Fruit fly (Drosophila melanogaster) whole organism, prepupa: ENCODE results near the gene Vps33B.

Experiments used
- Blimp-1 ChIP-seq: fragments of 200-800 bp; sonication (Bioruptor generic); optimal IDR thresholded peaks from 3 replicates; lab custom pipeline; 2017; ENCODE audit warnings: missing biosample characterization, missing genetic modification characterization, mild to moderate bottlenecking, moderate library complexity, missing genetic modification reagents
- CG10631 ChIP-seq: fragments of 200-800 bp; sonication (Bioruptor generic); optimal IDR thresholded peaks from 2 replicates; lab custom pipeline; 2016; ENCODE audit warnings: missing biosample characterization, missing genetic modification characterization
- CG11762 ChIP-seq: fragments of 200-800 bp; sonication (Bioruptor generic); optimal IDR thresholded peaks from 3 replicates; lab custom pipeline; 2016; ENCODE audit warnings: missing biosample characterization, missing genetic modification characterization; ENCODE audit not compliant: insufficient read depth
- CG11902 ChIP-seq: fragments of 200-800 bp; sonication (Bioruptor generic); optimal IDR thresholded peaks from 3 replicates; lab custom pipeline; 2016; ENCODE audit warnings: missing biosample characterization, missing genetic modification characterization
- CG15336 ChIP-seq: fragments of 200-800 bp; sonication (Bioruptor generic); IDR thresholded peaks from 2 replicates; pipeline ENCODE4 v1.3.6; 2022; ENCODE audit warnings: missing biosample characterization, missing genetic modification characterization
- CG1621 ChIP-seq: fragments of 200-800 bp; sonication (Bioruptor generic); optimal IDR thresholded peaks from 3 replicates; lab custom pipeline; 2018; ENCODE audit warnings: missing biosample characterization, mild to moderate bottlenecking, missing genetic modification characterization
- CG3032 ChIP-seq: fragments of 200-800 bp; optimal IDR thresholded peaks from 2 replicates; lab custom pipeline; 2019; ENCODE audit warnings: missing biosample characterization, mild to moderate bottlenecking, missing genetic modification characterization, moderate library complexity
- CG32006 ChIP-seq: fragments of 200-800 bp; sonication (Bioruptor generic); optimal IDR thresholded peaks from 3 replicates; lab custom pipeline; 2017; ENCODE audit warnings: missing biosample characterization, mild to moderate bottlenecking, missing genetic modification characterization
- CG6276 ChIP-seq: fragments of 200-800 bp; sonication (Bioruptor generic); optimal IDR thresholded peaks from 2 replicates; lab custom pipeline; 2017; ENCODE audit warnings: missing biosample characterization, mild to moderate bottlenecking, missing genetic modification characterization
- CG6808 ChIP-seq: fragments of 200-800 bp; sonication (Bioruptor generic); optimal IDR thresholded peaks from 3 replicates; lab custom pipeline; 2017; ENCODE audit warnings: missing biosample characterization, missing genetic modification characterization, mild to moderate bottlenecking, moderate library complexity, missing genetic modification reagents
- CG6854 ChIP-seq: fragments of 200-800 bp; sonication (Bioruptor generic); optimal IDR thresholded peaks from 2 replicates; lab custom pipeline; 2017; ENCODE audit warnings: missing biosample characterization, mild to moderate bottlenecking, missing genetic modification characterization
- CG7368 ChIP-seq: fragments of 200-800 bp; sonication (Bioruptor generic); optimal IDR thresholded peaks from 3 replicates; lab custom pipeline; 2016; ENCODE audit warnings: missing biosample characterization, missing genetic modification characterization
- CG8119 ChIP-seq: fragments of 200-800 bp; sonication (Bioruptor generic); IDR thresholded peaks from 3 replicates; pipeline ENCODE4 v1.3.6; 2022; ENCODE audit warnings: missing biosample characterization, missing genetic modification characterization
- CG8319 ChIP-seq: fragments of 200-800 bp; sonication (Bioruptor generic); optimal IDR thresholded peaks from 3 replicates; lab custom pipeline; 2016; ENCODE audit warnings: missing biosample characterization, missing genetic modification characterization
- CG8632 ChIP-seq: fragments of 200-800 bp; sonication (Bioruptor generic); optimal IDR thresholded peaks from 3 replicates; lab custom pipeline; 2016; ENCODE audit warnings: missing biosample characterization, missing genetic modification characterization
- CG9139 ChIP-seq: fragments of 200-800 bp; sonication (Bioruptor generic); optimal IDR thresholded peaks from 3 replicates; lab custom pipeline; 2017; ENCODE audit warnings: missing biosample characterization, mild to moderate bottlenecking, missing genetic modification characterization
- Eip75B ChIP-seq: fragments of 200-800 bp; sonication (Bioruptor generic); optimal IDR thresholded peaks from 3 replicates; lab custom pipeline; 2016; ENCODE audit warnings: missing biosample characterization, missing genetic modification characterization
- Ets21C ChIP-seq: fragments of 200-800 bp; sonication (Bioruptor generic); optimal IDR thresholded peaks from 3 replicates; lab custom pipeline; 2016; ENCODE audit warnings: missing biosample characterization, missing genetic modification characterization
- Ets96B ChIP-seq: fragments of 200-800 bp; optimal IDR thresholded peaks from 2 replicates; lab custom pipeline; 2019; ENCODE audit warnings: missing biosample characterization, mild to moderate bottlenecking, missing genetic modification characterization, moderate library complexity
- Gug ChIP-seq: fragments of 200-800 bp; sonication (Bioruptor generic); IDR thresholded peaks from 2 replicates; pipeline ENCODE4 v1.3.6; 2022; ENCODE audit warnings: missing biosample characterization, missing genetic modification characterization
- Hr38 ChIP-seq: sonication (Bioruptor generic); optimal IDR thresholded peaks from 2 replicates; lab custom pipeline; 2016; ENCODE audit warnings: missing biosample characterization, missing genetic modification characterization
- Hr39 ChIP-seq: fragments of 200-800 bp; sonication (Bioruptor generic); optimal IDR thresholded peaks from 2 replicates; lab custom pipeline; 2016; ENCODE audit warnings: missing biosample characterization, missing genetic modification characterization
- Hr4 ChIP-seq: fragments of 200-800 bp; sonication (Bioruptor generic); optimal IDR thresholded peaks from 3 replicates; lab custom pipeline; 2016; ENCODE audit warnings: missing biosample characterization, missing genetic modification characterization
- Met ChIP-seq: fragments of 200-800 bp; sonication (Bioruptor generic); optimal IDR thresholded peaks from 3 replicates; lab custom pipeline; 2016; ENCODE audit warnings: missing biosample characterization, missing genetic modification characterization
- OdsH ChIP-seq: fragments of 200-800 bp; sonication (Bioruptor generic); optimal IDR thresholded peaks from 3 replicates; lab custom pipeline; 2016; ENCODE audit warnings: missing biosample characterization, missing genetic modification characterization
- Smox ChIP-seq: fragments of 200-800 bp; sonication (Bioruptor generic); optimal IDR thresholded peaks from 3 replicates; lab custom pipeline; 2016; ENCODE audit warnings: missing biosample characterization, missing genetic modification characterization
- Sox102F ChIP-seq: fragments of 200-800 bp; sonication (Bioruptor generic); optimal IDR thresholded peaks from 2 replicates; lab custom pipeline; 2016; ENCODE audit warnings: missing biosample characterization, mild to moderate bottlenecking, missing genetic modification characterization
- Sox14 ChIP-seq: fragments of 200-800 bp; sonication (Bioruptor generic); optimal IDR thresholded peaks from 3 replicates; lab custom pipeline; 2016; ENCODE audit warnings: missing biosample characterization, missing genetic modification characterization
- Sox15 ChIP-seq: fragments of 200-800 bp; sonication (Bioruptor generic); optimal IDR thresholded peaks from 3 replicates; lab custom pipeline; 2016; ENCODE audit warnings: missing biosample characterization, missing genetic modification characterization
- achi ChIP-seq: fragments of 200-800 bp; sonication (Bioruptor generic); optimal IDR thresholded peaks from 3 replicates; lab custom pipeline; 2016; ENCODE audit warnings: missing biosample characterization, missing genetic modification characterization
- acj6 ChIP-seq: fragments of 200-800 bp; sonication (Bioruptor generic); optimal IDR thresholded peaks from 3 replicates; lab custom pipeline; 2016; ENCODE audit warnings: missing biosample characterization, missing genetic modification characterization
- cyc ChIP-seq: fragments of 200-800 bp; sonication (Bioruptor generic); optimal IDR thresholded peaks from 3 replicates; lab custom pipeline; 2016; ENCODE audit warnings: missing biosample characterization, missing genetic modification characterization
- dac ChIP-seq: fragments of 200-800 bp; sonication (Bioruptor generic); optimal IDR thresholded peaks from 2 replicates; lab custom pipeline; 2017; ENCODE audit warnings: missing biosample characterization, mild to moderate bottlenecking, missing genetic modification characterization
- dsx ChIP-seq: fragments of 200-800 bp; optimal IDR thresholded peaks from 3 replicates; lab custom pipeline; 2019; ENCODE audit warnings: missing biosample characterization, mild to moderate bottlenecking, missing genetic modification characterization, moderate library complexity; ENCODE audit not compliant: poor library complexity, severe bottlenecking
- eg ChIP-seq: fragments of 200-800 bp; sonication (Bioruptor generic); IDR thresholded peaks from 3 replicates; pipeline ENCODE4 v1.3.6; 2022; ENCODE audit warnings: missing biosample characterization, missing genetic modification characterization
- esn ChIP-seq: fragments of 200-800 bp; sonication (Bioruptor generic); optimal IDR thresholded peaks from 2 replicates; lab custom pipeline; 2016; ENCODE audit warnings: missing biosample characterization, mild to moderate bottlenecking, missing genetic modification characterization, moderate library complexity
- fd59A ChIP-seq: fragments of 200-800 bp; sonication (Bioruptor generic); optimal IDR thresholded peaks from 2 replicates; lab custom pipeline; 2017; ENCODE audit warnings: missing biosample characterization, mild to moderate bottlenecking, missing genetic modification characterization, missing genetic modification reagents
- fd85E ChIP-seq: fragments of 200-800 bp; sonication (Bioruptor generic); optimal IDR thresholded peaks from 3 replicates; lab custom pipeline; 2016; ENCODE audit warnings: missing biosample characterization, missing genetic modification characterization
- lz ChIP-seq: fragments of 200-800 bp; sonication (Bioruptor generic); optimal IDR thresholded peaks from 3 replicates; lab custom pipeline; 2016; ENCODE audit warnings: missing biosample characterization, missing genetic modification characterization
- net ChIP-seq: fragments of 200-800 bp; sonication (Bioruptor generic); optimal IDR thresholded peaks from 3 replicates; lab custom pipeline; 2016; ENCODE audit warnings: missing biosample characterization, missing genetic modification characterization
- pdm3 ChIP-seq: fragments of 200-800 bp; sonication (Bioruptor generic); optimal IDR thresholded peaks from 3 replicates; lab custom pipeline; 2016; ENCODE audit warnings: missing biosample characterization, missing genetic modification characterization
- salr ChIP-seq, 2 experiments: fragments of 200-800 bp; sonication (Bioruptor generic); optimal IDR thresholded peaks; 3 replicates each; lab custom pipeline; 2016 to 2018; ENCODE audit warnings: missing biosample characterization in 2 of 2, missing genetic modification characterization in 2 of 2, mild to moderate bottlenecking in 1 of 2
- spab ChIP-seq: fragments of 200-800 bp; sonication (Bioruptor generic); optimal IDR thresholded peaks from 2 replicates; lab custom pipeline; 2017; ENCODE audit warnings: missing biosample characterization, mild to moderate bottlenecking, missing genetic modification characterization, missing genetic modification reagents
- ss ChIP-seq, 2 experiments: fragments of 200-800 bp; sonication (Bioruptor generic); optimal IDR thresholded peaks; 2 replicates in 1 of 2; 3 replicates in 1 of 2; lab custom pipeline; 2017 to 2018; ENCODE audit warnings: mild to moderate bottlenecking in 2 of 2, missing biosample characterization in 2 of 2, missing genetic modification characterization in 2 of 2, moderate library complexity in 1 of 2
- svp ChIP-seq: fragments of 200-800 bp; sonication (Bioruptor generic); peaks from one replicate; lab custom pipeline; 2016; ENCODE audit warnings: missing biosample characterization, missing genetic modification characterization
- topi ChIP-seq: fragments of 200-800 bp; sonication (Bioruptor generic); optimal IDR thresholded peaks from 3 replicates; lab custom pipeline; 2016; ENCODE audit warnings: missing biosample characterization, missing genetic modification characterization
- vri ChIP-seq: fragments of 200-800 bp; sonication (Bioruptor generic); optimal IDR thresholded peaks from 3 replicates; lab custom pipeline; 2016; ENCODE audit warnings: missing biosample characterization, mild to moderate bottlenecking, missing genetic modification characterization

The Vps33B gene

DNA sequence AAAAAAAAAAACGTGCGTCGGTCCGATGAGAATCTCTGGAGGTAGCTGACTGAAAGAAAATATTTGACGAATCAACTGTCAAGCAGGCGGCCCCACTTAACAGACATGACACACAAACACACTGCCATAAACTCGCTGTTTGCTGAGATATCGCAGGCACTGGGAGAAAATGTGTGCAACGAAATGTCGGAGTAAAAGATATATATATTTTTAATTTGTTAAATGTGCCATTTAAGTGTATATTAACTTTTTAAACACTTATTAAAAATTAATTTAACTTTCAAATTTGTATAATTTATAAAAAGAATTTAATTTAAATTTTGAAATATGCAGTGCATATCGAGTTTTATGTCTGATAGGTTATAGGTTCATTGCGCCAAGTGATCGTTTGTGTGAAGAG is 15.8 kb downstream of the Vps33B start (continued):
- peak; percentile 39 for TF ChIP-seq spab
- TF ChIP-seq CG6808 (GFP tag; lab: Kevin White, UChicago), result peak; percentile 59
- peak; percentile 29 for TF ChIP-seq Eip75B (GFP tag; lab: Kevin White, UChicago)
- no peak for TF ChIP-seq Hr39 (GFP tag; lab: Kevin White, UChicago)
- TF ChIP-seq svp, result peak; percentile 76
- TF ChIP-seq Gug, result peak; percentile 27; the same call in 1 of the 2 replicates
- TF ChIP-seq pdm3 (GFP tag; lab: Kevin White, UChicago), result no peak
- TF ChIP-seq CG7368 (GFP tag; lab: Kevin White, UChicago), result peak; percentile 3
- peak; percentile 19 for TF ChIP-seq CG6276
- TF ChIP-seq esn (GFP tag; lab: Kevin White, UChicago), result peak; percentile 9
- TF ChIP-seq net (GFP tag; lab: Kevin White, UChicago), result peak; percentile 40
- TF ChIP-seq Hr4 (GFP tag; lab: Kevin White, UChicago), result no peak
- peak; percentile 72 for TF ChIP-seq achi (GFP tag; lab: Kevin White, UChicago)
- TF ChIP-seq acj6 (GFP tag; lab: Kevin White, UChicago), result peak; percentile 35
- TF ChIP-seq Sox102F (GFP tag; lab: Kevin White, UChicago), result no peak
- no peak for TF ChIP-seq Hr38
- peak in 1 of 2 experiments; percentile 8 for TF ChIP-seq salr (GFP tag; optimal IDR thresholded peaks at IDR 0.05; lab: Kevin White, UChicago)
- TF ChIP-seq CG11902 (GFP tag; lab: Kevin White, UChicago), result peak; percentile 33
- TF ChIP-seq Blimp-1, result peak; percentile 1
- peak; percentile 60 for TF ChIP-seq CG10631 (GFP tag; lab: Kevin White, UChicago)
- no peak for TF ChIP-seq CG1621 (tag; lab: Kevin White, UChicago)
- TF ChIP-seq Ets21C, result no peak
- peak; percentile 66 for TF ChIP-seq CG15336
- TF ChIP-seq, all 60 proteins: peak for 37

DNA sequence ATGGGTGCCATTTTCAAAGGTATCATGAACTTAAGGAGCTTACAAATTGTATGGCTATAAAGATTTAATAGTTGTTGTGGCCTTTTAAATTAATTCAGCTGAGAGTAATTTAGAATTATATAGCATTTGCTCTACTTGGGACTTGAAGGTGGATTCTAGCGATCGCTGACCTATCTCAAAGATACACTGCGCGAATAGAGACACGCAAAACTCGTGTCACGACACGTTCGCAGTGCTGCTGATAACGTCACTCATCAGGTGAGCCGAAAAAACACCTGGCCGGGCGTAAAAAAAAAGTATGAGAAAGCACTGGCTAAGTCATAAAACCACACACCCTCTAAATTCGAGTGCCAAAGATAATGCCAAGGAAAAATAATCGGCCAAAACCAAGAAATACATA is 16.4 kb downstream of the Vps33B start:
- TF ChIP-seq topi (GFP tag; lab: Kevin White, UChicago), result no peak
- 0 out of 3 replicates have a peak, but pooled peaks have one; percentile 6 for TF ChIP-seq eg
- no peak for TF ChIP-seq CG8319 (GFP tag; lab: Kevin White, UChicago)
- no peak for TF ChIP-seq CG32006 (GFP tag; lab: Kevin White, UChicago)
- TF ChIP-seq Sox102F (GFP tag; lab: Kevin White, UChicago), result peak; percentile 0

DNA sequence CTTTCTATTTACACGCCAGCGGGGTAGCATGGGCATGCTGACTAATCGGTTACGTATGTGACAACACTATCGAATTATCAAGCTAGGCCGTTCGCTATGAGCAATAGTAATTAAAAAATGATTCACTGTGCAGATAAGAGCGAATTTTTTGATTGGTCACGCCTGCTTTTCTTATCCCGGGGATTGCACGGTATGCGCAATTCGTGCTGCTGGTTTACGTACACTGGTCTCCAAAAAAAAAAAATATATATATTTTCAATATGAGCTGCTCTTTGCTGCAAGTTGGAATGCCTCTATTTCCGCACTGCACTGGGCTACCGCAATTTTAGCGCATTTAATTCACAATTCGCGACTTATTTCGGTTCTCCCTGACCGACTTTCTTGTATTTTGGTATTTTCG is 17.1 kb downstream of the Vps33B start:
- peak; percentile 50 for TF ChIP-seq CG10631 (GFP tag; lab: Kevin White, UChicago)
- TF ChIP-seq Sox15 (GFP tag; lab: Kevin White, UChicago), result peak; percentile 57
- TF ChIP-seq lz (GFP tag; lab: Kevin White, UChicago), result peak; percentile 32
- no peak for TF ChIP-seq Blimp-1
- peak; percentile 47 for TF ChIP-seq Sox14
- TF ChIP-seq acj6 (GFP tag; lab: Kevin White, UChicago), result peak; percentile 76
- no peak for TF ChIP-seq dsx
- TF ChIP-seq ss (GFP tag; optimal IDR thresholded peaks at IDR 0.05; lab: Kevin White, UChicago), result no peak
- no peak for TF ChIP-seq CG1621 (tag; lab: Kevin White, UChicago)
- TF ChIP-seq CG11762, result peak; percentile 47
- peak; percentile 90 for TF ChIP-seq CG32006 (GFP tag; lab: Kevin White, UChicago)
- TF ChIP-seq cyc (GFP tag; lab: Kevin White, UChicago), result peak; percentile 34
- TF ChIP-seq vri, result no peak
- peak; percentile 87 for TF ChIP-seq eg
- peak; percentile 49 for TF ChIP-seq Met (GFP tag; lab: Kevin White, UChicago)
- peak; percentile 17 for TF ChIP-seq Ets96B (tag; lab: Kevin White, UChicago)
- peak; percentile 86 for TF ChIP-seq OdsH (GFP tag; lab: Kevin White, UChicago)
- TF ChIP-seq fd59A (GFP tag; lab: Kevin White, UChicago), result no peak
- no peak for TF ChIP-seq fd85E (GFP tag; lab: Kevin White, UChicago)
- peak; percentile 39 for TF ChIP-seq Smox (GFP tag; lab: Kevin White, UChicago)
- TF ChIP-seq CG9139 (GFP tag; lab: Kevin White, UChicago), result no peak
- peak; percentile 87 for TF ChIP-seq CG8119 (GFP tag; lab: Robert Waterston, UW)
- TF ChIP-seq CG11902 (GFP tag; lab: Kevin White, UChicago), result peak; percentile 48
- TF ChIP-seq net (GFP tag; lab: Kevin White, UChicago), result peak; percentile 57
- no peak for TF ChIP-seq CG8632 (GFP tag; lab: Kevin White, UChicago)
- peak; percentile 68 for TF ChIP-seq dac
- no peak for TF ChIP-seq CG6854 (GFP tag; lab: Kevin White, UChicago)
- TF ChIP-seq achi (GFP tag; lab: Kevin White, UChicago), result peak; percentile 34
- TF ChIP-seq CG3032 (tag; lab: Kevin White, UChicago), result peak; percentile 35
- TF ChIP-seq esn (GFP tag; lab: Kevin White, UChicago), result peak; percentile 50
- TF ChIP-seq Hr39 (GFP tag; lab: Kevin White, UChicago), result peak; percentile 25
